Worm (Caenorhabditis elegans): ENCODE measurements around the gene aagr-3.

ce11 chrV:9703549-9703948, 25.8 kb downstream of the aagr-3 start:
- no peak for TF ChIP-seq ceh-82 (tag; optimal IDR thresholded peaks at IDR 0.05)
- no peak for TF ChIP-seq zag-1 (tag; optimal IDR thresholded peaks at IDR 0.05)
- TF ChIP-seq nhr-67 (tag; optimal IDR thresholded peaks at IDR 0.05), result no peak
- no peak for TF ChIP-seq nhr-76 (tag; optimal IDR thresholded peaks at IDR 0.05)
- TF ChIP-seq nhr-28 (tag; optimal IDR thresholded peaks at IDR 0.05), result no peak
- TF ChIP-seq unc-62 (GFP tag; optimal IDR thresholded peaks at IDR 0.05), result no peak
- no peak for TF ChIP-seq ztf-11 (tag; optimal IDR thresholded peaks at IDR 0.05)
- TF ChIP-seq elt-3 (tag; optimal IDR thresholded peaks at IDR 0.05), result no peak
- TF ChIP-seq hmg-11 (tag; optimal IDR thresholded peaks at IDR 0.05), result no peak

All from whole organism, L3 larva.